Worm (Caenorhabditis elegans) whole organism, mixed stage, embryonic: ENCODE results near the gene fut-4.

Experiments used
- elt-1 ChIP-seq: sonication (generic microtip); optimal IDR thresholded peaks from 2 replicates; lab custom pipeline; 2017; ENCODE audit warnings: missing genetic modification characterization, mild to moderate bottlenecking, missing compliant biosample characterization, antibody characterized with exemption, moderate library complexity, borderline replicate concordance; ENCODE audit not compliant: insufficient read depth
- elt-3 ChIP-seq: fragments of 150-350 bp; optimal IDR thresholded peaks from 2 replicates; lab custom pipeline; 2014; ENCODE audit warnings: missing biosample characterization, missing genetic modification characterization
- mab-5 ChIP-seq: fragments of 150-350 bp; optimal IDR thresholded peaks from 2 replicates; lab custom pipeline; 2014; ENCODE audit warnings: missing biosample characterization, missing genetic modification characterization
- snpc-4 ChIP-seq: fragments of 150-350 bp; optimal IDR thresholded peaks from 2 replicates; lab custom pipeline; 2014; ENCODE audit warnings: missing biosample characterization, missing genetic modification characterization
- unc-62 ChIP-seq: fragments of 150-350 bp; optimal IDR thresholded peaks from 2 replicates; lab custom pipeline; 2014; ENCODE audit warnings: missing biosample characterization, missing genetic modification reagents, missing genetic modification characterization

ce11 chrII:2804949-2805348 is 17.4 kb downstream of the fut-4 start:
- TF ChIP-seq mab-5 (tag; lab: Kevin White, UChicago): no peak
- no peak for TF ChIP-seq unc-62 (GFP tag; lab: Kevin White, UChicago)
- TF ChIP-seq elt-3 (tag; lab: Kevin White, UChicago): no peak
- no peak for TF ChIP-seq elt-1 (tag; lab: Kevin White, UChicago)
- no peak for TF ChIP-seq snpc-4 (tag; lab: Kevin White, UChicago)
